Worm (Caenorhabditis elegans) whole organism, late embryonic: Measurements from ENCODE around the gene Y105C5A.1272.

Experiments used
- F13H6.1 ChIP-seq: sonication (generic microtip); optimal IDR thresholded peaks from 2 replicates; lab custom pipeline; 2016; ENCODE audit warnings: missing genetic modification characterization, missing compliant biosample characterization
- K02D7.2 ChIP-seq: sonication (generic microtip); optimal IDR thresholded peaks from 2 replicates; lab custom pipeline; 2017; ENCODE audit warnings: mild to moderate bottlenecking, missing genetic modification characterization, missing compliant biosample characterization
- T23F11.4 ChIP-seq: fragments of 200-800 bp; sonication (Bioruptor generic); optimal IDR thresholded peaks from 2 replicates; lab custom pipeline; 2018; ENCODE audit warnings: mild to moderate bottlenecking, missing genetic modification characterization, missing compliant biosample characterization
- ahr-1 ChIP-seq: sonication (generic microtip); optimal IDR thresholded peaks from 2 replicates; lab custom pipeline; 2016; ENCODE audit warnings: missing genetic modification characterization, missing compliant biosample characterization
- ceh-24 ChIP-seq: sonication (generic microtip); optimal IDR thresholded peaks from 2 replicates; lab custom pipeline; 2016; ENCODE audit warnings: mild to moderate bottlenecking, missing genetic modification characterization, missing compliant biosample characterization
- ceh-30 ChIP-seq: fragments of 150-350 bp; optimal IDR thresholded peaks from 2 replicates; lab custom pipeline; 2014; ENCODE audit warnings: missing biosample characterization, missing genetic modification characterization
- ceh-34 ChIP-seq: sonication (generic microtip); optimal IDR thresholded peaks from 2 replicates; lab custom pipeline; 2016; ENCODE audit warnings: mild to moderate bottlenecking, missing genetic modification characterization, missing compliant biosample characterization
- ceh-48 ChIP-seq: sonication (generic microtip); optimal IDR thresholded peaks from 2 replicates; lab custom pipeline; 2016; ENCODE audit warnings: missing genetic modification characterization, inconsistent platforms, missing compliant biosample characterization
- ceh-9 ChIP-seq: sonication (generic microtip); optimal IDR thresholded peaks from 2 replicates; lab custom pipeline; 2016; ENCODE audit warnings: mild to moderate bottlenecking, missing genetic modification characterization, inconsistent platforms, missing compliant biosample characterization
- che-1 ChIP-seq: sonication (generic microtip); optimal IDR thresholded peaks from 2 replicates; lab custom pipeline; 2016; ENCODE audit warnings: mild to moderate bottlenecking, missing genetic modification characterization, missing compliant biosample characterization
- dmd-4 ChIP-seq: sonication (generic microtip); optimal IDR thresholded peaks from 2 replicates; lab custom pipeline; 2016; ENCODE audit warnings: borderline replicate concordance, missing genetic modification characterization, missing compliant biosample characterization
- dve-1 ChIP-seq: sonication (generic microtip); optimal IDR thresholded peaks from 2 replicates; lab custom pipeline; 2017; ENCODE audit warnings: antibody characterized with exemption, mild to moderate bottlenecking, missing genetic modification characterization, missing compliant biosample characterization
- elt-2 ChIP-seq: sonication (generic microtip); optimal IDR thresholded peaks from 2 replicates; lab custom pipeline; 2016; ENCODE audit warnings: missing genetic modification reagents, missing genetic modification characterization, missing compliant biosample characterization
- ets-4 ChIP-seq: sonication (generic microtip); optimal IDR thresholded peaks from 2 replicates; lab custom pipeline; 2016; ENCODE audit warnings: missing genetic modification characterization, missing compliant biosample characterization
- eyg-1 ChIP-seq: sonication (generic microtip); optimal IDR thresholded peaks from 2 replicates; lab custom pipeline; 2016; ENCODE audit warnings: missing genotype, missing genetic modification characterization, missing compliant biosample characterization
- fax-1 ChIP-seq: sonication (generic microtip); optimal IDR thresholded peaks from 2 replicates; lab custom pipeline; 2016; ENCODE audit warnings: missing genotype, missing genetic modification characterization, missing compliant biosample characterization
- hlh-15 ChIP-seq: sonication (generic microtip); optimal IDR thresholded peaks from 2 replicates; lab custom pipeline; 2016; ENCODE audit warnings: missing genetic modification characterization, missing compliant biosample characterization
- hlh-30 ChIP-seq: sonication (generic microtip); optimal IDR thresholded peaks from 2 replicates; lab custom pipeline; 2017; ENCODE audit warnings: antibody characterized with exemption, missing genetic modification characterization, missing compliant biosample characterization; ENCODE audit not compliant: insufficient read depth
- hlh-8 ChIP-seq: sonication (generic microtip); optimal IDR thresholded peaks from 2 replicates; lab custom pipeline; 2016; ENCODE audit warnings: missing genotype, missing genetic modification characterization, missing compliant biosample characterization
- nhr-232 ChIP-seq: sonication (generic microtip); optimal IDR thresholded peaks from 2 replicates; lab custom pipeline; 2016; ENCODE audit warnings: missing genetic modification characterization, missing compliant biosample characterization
- odd-2 ChIP-seq: sonication (generic microtip); optimal IDR thresholded peaks from 2 replicates; lab custom pipeline; 2017; ENCODE audit warnings: antibody characterized with exemption, mild to moderate bottlenecking, missing genetic modification characterization, missing compliant biosample characterization
- pat-9 ChIP-seq: fragments of 200-800 bp; sonication (Bioruptor generic); optimal IDR thresholded peaks from 2 replicates; lab custom pipeline; 2018; ENCODE audit warnings: mild to moderate bottlenecking, missing genetic modification characterization, moderate library complexity, missing compliant biosample characterization
- pax-1 ChIP-seq: fragments of 150-350 bp; optimal IDR thresholded peaks from 2 replicates; lab custom pipeline; 2014; ENCODE audit warnings: missing biosample characterization, missing genetic modification characterization
- pha-2 ChIP-seq: sonication (generic microtip); optimal IDR thresholded peaks from 2 replicates; lab custom pipeline; 2017; ENCODE audit warnings: mild to moderate bottlenecking, missing genetic modification characterization, missing compliant biosample characterization
- pha-4 ChIP-seq: fragments of 150-350 bp; optimal IDR thresholded peaks from 2 replicates; lab custom pipeline; 2018; ENCODE audit warnings: missing biosample characterization, missing genetic modification reagents, missing genetic modification characterization
- ref-2 ChIP-seq: sonication (generic microtip); optimal IDR thresholded peaks from 2 replicates; lab custom pipeline; 2016; ENCODE audit warnings: missing genetic modification characterization, missing compliant biosample characterization
- sdc-2 ChIP-seq: sonication (generic microtip); optimal IDR thresholded peaks from 2 replicates; lab custom pipeline; 2016; ENCODE audit warnings: missing genotype, missing genetic modification characterization, missing compliant biosample characterization
- sox-2 ChIP-seq: fragments of 200-800 bp; sonication (Bioruptor generic); IDR thresholded peaks from 2 replicates; pipeline ENCODE4 v1.3.6; 2022; ENCODE audit warnings: missing genetic modification reagents, missing genetic modification characterization, missing compliant biosample characterization
- sox-4 ChIP-seq: sonication (generic microtip); optimal IDR thresholded peaks from 2 replicates; lab custom pipeline; 2017; ENCODE audit warnings: mild to moderate bottlenecking, missing genetic modification characterization, inconsistent platforms, missing compliant biosample characterization
- syd-9 ChIP-seq: sonication (generic microtip); optimal IDR thresholded peaks from 2 replicates; lab custom pipeline; 2016; ENCODE audit warnings: mild to moderate bottlenecking, missing genetic modification characterization, moderate library complexity, missing compliant biosample characterization
- ttx-3 ChIP-seq: sonication (generic microtip); optimal IDR thresholded peaks from 2 replicates; lab custom pipeline; 2016; ENCODE audit warnings: missing genetic modification reagents, missing genetic modification characterization, missing compliant biosample characterization
- unc-3 ChIP-seq, 2 experiments: fragments of 200-800 bp in 1 of 2; sonication (Bioruptor generic) in 1 of 2; sonication (generic microtip) in 1 of 2; conservative IDR thresholded peaks in 1 of 2; optimal IDR thresholded peaks in 1 of 2; 2 replicates each; pipeline versions ENCODE4 v1.3.6 to Lab custom; 2016 to 2022; ENCODE audit warnings: missing compliant biosample characterization in 2 of 2, missing genetic modification characterization in 2 of 2, missing genetic modification reagents in 1 of 2
- unc-55 ChIP-seq: sonication (generic microtip); optimal IDR thresholded peaks from 2 replicates; lab custom pipeline; 2017; ENCODE audit warnings: missing biosample characterization, missing genetic modification reagents, missing genetic modification characterization
- unc-86 ChIP-seq: sonication (generic microtip); optimal IDR thresholded peaks from 2 replicates; lab custom pipeline; 2016; ENCODE audit warnings: missing genetic modification characterization, missing compliant biosample characterization

Y105C5A.1272 gene

ce11 chrIV:15687825-15688224 is 41.0 kb downstream of the Y105C5A.1272 start:
- TF ChIP-seq fax-1 (no peak), hlh-8 (tag; lab: Kevin White, UChicago) (no peak), syd-9 (no peak), hlh-30 (no peak), pha-4 (tag; lab: Kevin White, UChicago) (no peak), che-1 (no peak), odd-2 (no peak), dve-1 (tag; lab: Kevin White, UChicago) (no peak), unc-55 (GFP tag; lab: Kevin White, UChicago) (no peak), pat-9 (tag; lab: Kevin White, UChicago) (no peak), eyg-1 (tag; lab: Kevin White, UChicago) (no peak), K02D7.2 (tag; lab: Kevin White, UChicago) (no peak), ceh-48 (tag; lab: Kevin White, UChicago) (no peak), sox-4 (no peak)

DNA sequence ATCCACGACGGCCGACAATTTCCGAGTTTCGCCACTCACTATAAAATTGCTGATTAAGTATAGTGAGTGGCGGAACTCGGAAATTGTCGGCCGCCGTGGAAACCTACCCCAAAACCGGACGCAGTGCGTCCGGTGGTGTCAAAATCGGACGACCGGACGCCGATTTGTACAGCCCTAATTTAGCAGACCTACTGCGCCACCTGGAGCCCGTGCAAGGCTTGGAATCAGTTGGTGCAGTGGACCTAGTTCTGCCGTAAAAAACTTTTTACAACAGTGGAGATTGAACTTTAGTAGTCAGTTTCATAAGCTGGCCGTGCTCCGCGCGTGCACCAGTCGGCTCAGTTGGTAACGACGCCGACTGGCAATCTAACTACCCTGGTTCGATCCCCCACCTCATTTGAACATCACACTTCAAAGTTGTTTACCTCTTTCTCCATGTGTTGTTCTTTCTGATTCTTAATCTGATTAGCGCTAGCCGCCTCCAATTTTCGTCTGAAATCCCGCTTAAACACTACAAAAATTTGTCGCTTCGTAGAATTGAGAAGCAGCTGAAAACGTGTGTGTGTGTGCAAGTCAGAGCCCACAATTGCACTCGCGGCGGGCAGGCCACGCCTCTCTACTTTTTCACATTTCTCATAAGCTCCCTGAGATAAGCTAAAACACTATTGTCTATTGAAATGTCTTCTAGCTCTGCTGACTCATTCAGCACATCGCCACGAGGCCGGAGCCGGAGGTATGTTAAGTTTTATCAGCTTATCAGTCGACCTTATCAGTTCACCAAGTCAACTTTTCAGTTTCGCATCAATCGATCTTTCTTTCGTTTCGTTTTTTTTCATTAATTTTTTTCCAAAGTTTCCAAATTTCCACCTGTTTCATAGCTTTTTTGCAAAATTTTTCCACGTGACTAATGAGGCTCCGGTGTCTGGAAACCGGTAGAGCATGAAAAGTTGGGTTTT is 42.0 kb downstream of the Y105C5A.1272 start, which contains the start of gene Y105C5A.15:
Gene Y105C5A.15 (plus strand): TSS at position 678 of the 956 bp plus-strand sequence.
- TF ChIP-seq ceh-9 (no peak), elt-2 (tag; lab: Kevin White, UChicago) (peak; percentile 53)

ce11 chrIV:15691829-15692228 is 45.0 kb downstream of the Y105C5A.1272 start:
- TF ChIP-seq dmd-4 (tag; lab: Kevin White, UChicago) (no peak), syd-9 (no peak), ref-2 (tag; lab: Kevin White, UChicago) (no peak), unc-86 (no peak), sox-4 (no peak)
- TF ChIP-seq, all 69 proteins: peak for 0

- TF ChIP-seq ets-4 (tag; lab: Kevin White, UChicago) (no peak), F13H6.1 (tag; lab: Kevin White, UChicago) (no peak), unc-3 (GFP tag; conservative IDR thresholded peaks at IDR 0.05; lab: Robert Waterston, UW) (no peak), unc-3 (tag; optimal IDR thresholded peaks at IDR 0.05; lab: Kevin White, UChicago) (no peak), T23F11.4 (no peak), pax-1 (tag; lab: Kevin White, UChicago) (no peak), ceh-30 (tag; lab: Kevin White, UChicago) (no peak), sox-2 (no peak), ahr-1 (no peak), hlh-8 (tag; lab: Kevin White, UChicago) (no peak), pha-2 (no peak), sdc-2 (tag; lab: Kevin White, UChicago) (no peak), ceh-24 (no peak), ceh-48 (tag; lab: Kevin White, UChicago) (no peak), nhr-232 (no peak), ttx-3 (no peak), ceh-34 (no peak), sox-4 (no peak), hlh-15 (tag; lab: Kevin White, UChicago) (no peak), hlh-30 (no peak), pat-9 (tag; lab: Kevin White, UChicago) (no peak)
Observed at ce11 chrIV:15693268-15693667, 46.5 kb downstream of the Y105C5A.1272 start.
